Fruit fly (Drosophila melanogaster) whole organism, embryonic: ENCODE results near the gene CG16710.

Experiments used
- Antp ChIP-seq: fragments of 200-800 bp; sonication (Bioruptor generic); optimal IDR thresholded peaks from 3 replicates; lab custom pipeline; 2016; ENCODE audit warnings: missing biosample characterization, missing genetic modification characterization
- B-H2 ChIP-seq: fragments of 200-800 bp; sonication (Bioruptor generic); optimal IDR thresholded peaks from 2 replicates; lab custom pipeline; 2018; ENCODE audit warnings: missing biosample characterization, mild to moderate bottlenecking, missing genetic modification characterization
- CG10147 ChIP-seq: fragments of 200-800 bp; sonication (Bioruptor generic); optimal IDR thresholded peaks from 2 replicates; lab custom pipeline; 2019; ENCODE audit warnings: missing biosample characterization, mild to moderate bottlenecking, missing genetic modification characterization, moderate library complexity
- CG10959 ChIP-seq: fragments of 200-800 bp; sonication (Bioruptor generic); IDR thresholded peaks from 2 replicates; pipeline ENCODE4 v1.3.6; 2022; ENCODE audit warnings: missing biosample characterization, missing genetic modification characterization
- CG11696 ChIP-seq: fragments of 200-800 bp; sonication (Bioruptor generic); IDR thresholded peaks from 2 replicates; pipeline ENCODE4 v1.3.6; 2022; ENCODE audit warnings: missing biosample characterization, missing genetic modification characterization
- CG12744 ChIP-seq: fragments of 200-800 bp; sonication (Bioruptor generic); optimal IDR thresholded peaks from 2 replicates; lab custom pipeline; 2016; ENCODE audit warnings: missing biosample characterization, missing genetic modification characterization
- CG12769 ChIP-seq: fragments of 200-800 bp; sonication (Bioruptor generic); optimal IDR thresholded peaks from 2 replicates; lab custom pipeline; 2019; ENCODE audit warnings: missing biosample characterization, mild to moderate bottlenecking, missing genetic modification characterization, moderate library complexity
- CG16815 ChIP-seq: fragments of 200-800 bp; sonication (Bioruptor generic); optimal IDR thresholded peaks from 3 replicates; lab custom pipeline; 2017; ENCODE audit warnings: missing biosample characterization, mild to moderate bottlenecking, missing genetic modification characterization
- CG17612 ChIP-seq: fragments of 200-800 bp; sonication (Bioruptor generic); IDR thresholded peaks from 2 replicates; pipeline ENCODE4 v1.3.6; 2022; ENCODE audit warnings: missing biosample characterization, missing genetic modification characterization
- CG1792 ChIP-seq: fragments of 200-800 bp; sonication (Bioruptor generic); optimal IDR thresholded peaks from 2 replicates; lab custom pipeline; 2016; ENCODE audit warnings: missing biosample characterization, missing genetic modification characterization
- CG1832 ChIP-seq: fragments of 200-800 bp; sonication (Bioruptor generic); optimal IDR thresholded peaks from 2 replicates; lab custom pipeline; 2017; ENCODE audit warnings: missing biosample characterization, mild to moderate bottlenecking, missing genetic modification characterization, inconsistent platforms
- CG18476 ChIP-seq: fragments of 200-800 bp; sonication (Bioruptor generic); optimal IDR thresholded peaks from 2 replicates; lab custom pipeline; 2016; ENCODE audit warnings: missing biosample characterization, mild to moderate bottlenecking, missing genetic modification characterization
- CG2199 ChIP-seq: fragments of 200-800 bp; sonication (Bioruptor generic); IDR thresholded peaks from 3 replicates; pipeline ENCODE4 v1.3.6; 2022; ENCODE audit warnings: missing biosample characterization, missing genetic modification characterization
- CG31388 ChIP-seq: fragments of 200-800 bp; sonication (Bioruptor generic); optimal IDR thresholded peaks from 2 replicates; lab custom pipeline; 2016; ENCODE audit warnings: missing biosample characterization, missing genetic modification characterization
- CG3281 ChIP-seq: fragments of 200-800 bp; sonication (Bioruptor generic); optimal IDR thresholded peaks from 3 replicates; lab custom pipeline; 2017; ENCODE audit warnings: missing biosample characterization, mild to moderate bottlenecking, missing genetic modification characterization
- CG34376 ChIP-seq: fragments of 200-800 bp; sonication (Bioruptor generic); optimal IDR thresholded peaks from 2 replicates; lab custom pipeline; 2018; ENCODE audit warnings: missing biosample characterization, mild to moderate bottlenecking, missing genetic modification characterization
- CG4617 ChIP-seq: fragments of 200-800 bp; sonication (Bioruptor generic); optimal IDR thresholded peaks from 3 replicates; lab custom pipeline; 2016; ENCODE audit warnings: missing biosample characterization, missing genetic modification characterization, borderline replicate concordance
- CG4730 ChIP-seq: fragments of 200-800 bp; sonication (Bioruptor generic); IDR thresholded peaks from 2 replicates; pipeline ENCODE4 v1.3.6; 2022; ENCODE audit warnings: missing biosample characterization, missing genetic modification characterization
- CG6683 ChIP-seq: fragments of 200-800 bp; sonication (Bioruptor generic); optimal IDR thresholded peaks from 2 replicates; lab custom pipeline; 2017; ENCODE audit warnings: missing biosample characterization, mild to moderate bottlenecking, missing genetic modification characterization, missing genetic modification reagents
- CG6813 ChIP-seq: fragments of 200-800 bp; sonication (Bioruptor generic); optimal IDR thresholded peaks from 2 replicates; lab custom pipeline; 2017; ENCODE audit warnings: missing biosample characterization, missing genetic modification characterization, mild to moderate bottlenecking, moderate library complexity, missing genetic modification reagents
- CG7271 ChIP-seq: fragments of 200-800 bp; sonication (Bioruptor generic); optimal IDR thresholded peaks from 2 replicates; lab custom pipeline; 2018; ENCODE audit warnings: missing biosample characterization, mild to moderate bottlenecking, missing genetic modification characterization, moderate library complexity
- CG7928 ChIP-seq: fragments of 200-800 bp; sonication (Bioruptor generic); optimal IDR thresholded peaks from 2 replicates; lab custom pipeline; 2017; ENCODE audit warnings: missing biosample characterization, mild to moderate bottlenecking, missing genetic modification characterization
- CG9727 ChIP-seq: fragments of 200-800 bp; sonication (Bioruptor generic); optimal IDR thresholded peaks from 3 replicates; lab custom pipeline; 2017; ENCODE audit warnings: missing biosample characterization, mild to moderate bottlenecking, missing genetic modification characterization
- CTCF ChIP-seq: fragments of 200-800 bp; sonication (Bioruptor generic); optimal IDR thresholded peaks from 2 replicates; lab custom pipeline; 2017; ENCODE audit warnings: missing biosample characterization, mild to moderate bottlenecking, missing genetic modification characterization, moderate library complexity
- Camta ChIP-seq: fragments of 200-800 bp; sonication (Bioruptor generic); optimal IDR thresholded peaks from 2 replicates; lab custom pipeline; 2016; ENCODE audit warnings: missing biosample characterization, missing genetic modification characterization
- D19B ChIP-seq: fragments of 200-800 bp; sonication (Bioruptor generic); optimal IDR thresholded peaks from 2 replicates; lab custom pipeline; 2017; ENCODE audit warnings: missing biosample characterization, mild to moderate bottlenecking, missing genetic modification characterization
- Dref ChIP-seq: fragments of 200-800 bp; sonication (Bioruptor generic); IDR thresholded peaks from 2 replicates; pipeline ENCODE4 v1.3.6; 2022; ENCODE audit warnings: missing biosample characterization, missing genetic modification characterization
- Ets65A ChIP-seq: fragments of 200-800 bp; sonication (Bioruptor generic); peaks from one replicate; lab custom pipeline; 2016; ENCODE audit warnings: missing biosample characterization, missing genetic modification characterization
- Ets97D ChIP-seq: fragments of 200-800 bp; sonication (Bioruptor generic); optimal IDR thresholded peaks from 3 replicates; lab custom pipeline; 2016; ENCODE audit warnings: missing biosample characterization, missing genetic modification characterization
- Fer2 ChIP-seq: fragments of 200-800 bp; sonication (Bioruptor generic); optimal IDR thresholded peaks from 2 replicates; lab custom pipeline; 2018; ENCODE audit warnings: missing biosample characterization, mild to moderate bottlenecking, missing genetic modification characterization, moderate library complexity
- Hey ChIP-seq: fragments of 200-800 bp; sonication (Bioruptor generic); optimal IDR thresholded peaks from 3 replicates; lab custom pipeline; 2018; ENCODE audit warnings: missing biosample characterization, mild to moderate bottlenecking, missing genetic modification characterization
- HmgZ ChIP-seq: fragments of 200-800 bp; sonication (Bioruptor generic); optimal IDR thresholded peaks from 2 replicates; lab custom pipeline; 2018; ENCODE audit warnings: missing biosample characterization, mild to moderate bottlenecking, missing genetic modification characterization
- Lpt ChIP-seq: fragments of >200 bp; optimal IDR thresholded peaks from 2 replicates; lab custom pipeline; 2018; ENCODE audit warnings: missing biosample characterization, missing genetic modification characterization
- MBD-R2 ChIP-seq: fragments of 200-800 bp; sonication (Bioruptor generic); IDR thresholded peaks from 2 replicates; pipeline ENCODE4 v1.3.6; 2022; ENCODE audit warnings: missing biosample characterization, missing genetic modification characterization
- Max ChIP-seq: fragments of 200-800 bp; sonication (Bioruptor generic); optimal IDR thresholded peaks from 2 replicates; lab custom pipeline; 2016; ENCODE audit warnings: missing biosample characterization, mild to moderate bottlenecking, missing genetic modification characterization
- PHDP ChIP-seq: fragments of 200-800 bp; sonication (Bioruptor generic); optimal IDR thresholded peaks from 3 replicates; lab custom pipeline; 2018; ENCODE audit warnings: missing biosample characterization, mild to moderate bottlenecking, missing genetic modification characterization, moderate library complexity
- Xrp1 ChIP-seq: fragments of 200-800 bp; sonication (Bioruptor generic); IDR thresholded peaks from 2 replicates; pipeline ENCODE4 v1.3.6; 2022; ENCODE audit warnings: missing biosample characterization, missing genetic modification characterization
- aop ChIP-seq: fragments of 200-800 bp; sonication (Bioruptor generic); IDR thresholded peaks from 2 replicates; pipeline ENCODE4 v1.3.6; 2022; ENCODE audit warnings: missing biosample characterization, missing genetic modification characterization
- chn ChIP-seq: fragments of 200-800 bp; sonication (Bioruptor generic); optimal IDR thresholded peaks from 2 replicates; lab custom pipeline; 2016; ENCODE audit warnings: missing biosample characterization, missing genetic modification characterization
- dm ChIP-seq: fragments of 200-800 bp; sonication (Bioruptor generic); optimal IDR thresholded peaks from 3 replicates; lab custom pipeline; 2016; ENCODE audit warnings: missing biosample characterization, missing genetic modification characterization
- dmrt99B ChIP-seq: fragments of 200-800 bp; sonication (Bioruptor generic); optimal IDR thresholded peaks from 2 replicates; lab custom pipeline; 2018; ENCODE audit warnings: missing biosample characterization, mild to moderate bottlenecking, missing genetic modification characterization, moderate library complexity
- fd96Cb ChIP-seq: fragments of 200-800 bp; sonication (Bioruptor generic); optimal IDR thresholded peaks from 2 replicates; lab custom pipeline; 2018; ENCODE audit warnings: missing biosample characterization, mild to moderate bottlenecking, missing genetic modification characterization, moderate library complexity
- gcm2 ChIP-seq: fragments of 200-800 bp; sonication (Bioruptor generic); optimal IDR thresholded peaks from 2 replicates; lab custom pipeline; 2016; ENCODE audit warnings: missing biosample characterization, missing genetic modification characterization
- gro ChIP-seq: fragments of 200-800 bp; sonication (Bioruptor generic); optimal IDR thresholded peaks from 2 replicates; lab custom pipeline; 2016; ENCODE audit warnings: missing biosample characterization, missing genetic modification characterization
- ham ChIP-seq: fragments of 200-800 bp; sonication (Bioruptor generic); IDR thresholded peaks from 2 replicates; pipeline ENCODE4 v1.3.6; 2022; ENCODE audit warnings: missing biosample characterization, missing genetic modification characterization
- luna ChIP-seq: fragments of 200-800 bp; sonication (Bioruptor generic); optimal IDR thresholded peaks from 2 replicates; lab custom pipeline; 2016; ENCODE audit warnings: missing biosample characterization, missing genetic modification characterization
- mam ChIP-seq: fragments of 200-800 bp; sonication (Bioruptor generic); optimal IDR thresholded peaks from 3 replicates; lab custom pipeline; 2016; ENCODE audit warnings: missing biosample characterization, missing genetic modification characterization
- pho ChIP-seq: fragments of 200-800 bp; sonication (Bioruptor generic); optimal IDR thresholded peaks from 2 replicates; lab custom pipeline; 2016; ENCODE audit warnings: missing biosample characterization, missing genetic modification characterization
- phol ChIP-seq: fragments of 200-800 bp; sonication (Bioruptor generic); optimal IDR thresholded peaks from 3 replicates; lab custom pipeline; 2018; ENCODE audit warnings: missing biosample characterization, mild to moderate bottlenecking, missing genetic modification characterization, moderate library complexity
- rib ChIP-seq: fragments of 200-800 bp; sonication (Bioruptor generic); IDR thresholded peaks from 2 replicates; pipeline ENCODE4 v1.3.6; 2022; ENCODE audit warnings: missing biosample characterization, missing genetic modification characterization
- sens ChIP-seq: fragments of 200-800 bp; sonication (Bioruptor generic); peaks from one replicate; lab custom pipeline; 2016; ENCODE audit warnings: missing biosample characterization, missing genetic modification characterization
- trem ChIP-seq: fragments of 200-800 bp; optimal IDR thresholded peaks from 3 replicates; lab custom pipeline; 2019; ENCODE audit warnings: missing biosample characterization, mild to moderate bottlenecking, missing genetic modification characterization, moderate library complexity
- tx ChIP-seq: fragments of 200-800 bp; sonication (Bioruptor generic); optimal IDR thresholded peaks from 2 replicates; lab custom pipeline; 2016; ENCODE audit warnings: missing biosample characterization, missing genetic modification characterization

The CG16710 gene

DNA sequence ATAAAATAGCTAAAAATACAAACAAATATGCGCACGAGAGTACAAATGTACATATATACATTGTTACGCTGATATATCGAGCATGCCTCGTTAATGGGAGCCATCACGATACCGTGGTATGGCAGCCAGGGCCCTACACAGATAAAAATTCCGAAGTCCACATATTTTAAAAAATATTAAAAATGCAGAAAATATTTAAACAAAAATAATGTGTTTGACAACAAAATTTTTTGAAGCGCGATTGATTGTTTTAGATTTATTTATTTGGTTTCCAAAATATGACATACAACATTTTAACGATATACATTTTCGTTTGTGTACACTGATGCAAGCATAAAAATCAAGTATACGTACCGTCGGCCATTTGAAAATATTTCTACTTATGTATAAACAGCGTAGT lies 44.4 kb downstream of the CG16710 start (continued):
- TF ChIP-seq CG7271 (tag; lab: Kevin White, UChicago) (no peak), CG31388 (GFP tag; lab: Kevin White, UChicago) (no peak), Lpt (GFP tag; lab: Kevin White, UChicago) (no peak), CG1832 (no peak), Ets65A (GFP tag; lab: Kevin White, UChicago) (peak; percentile 76), aop (GFP tag; lab: Robert Waterston, UW) (no peak), CG16815 (peak; percentile 66), CG10147 (peak; percentile 86), tx (GFP tag; lab: Kevin White, UChicago) (peak; percentile 64), dm (GFP tag; lab: Kevin White, UChicago) (peak; percentile 48), Ets97D (GFP tag; lab: Kevin White, UChicago) (peak; percentile 24), CG3281 (peak; percentile 93), ham (GFP tag; lab: Robert Waterston, UW) (peak; percentile 75; the same call in 1 of the 2 replicates), pho (peak; percentile 78), Fer2 (tag; lab: Kevin White, UChicago) (peak; percentile 45), CG12769 (tag; lab: Kevin White, UChicago) (peak; percentile 82), trem (peak; percentile 1), Dref (GFP tag; lab: Robert Waterston, UW) (no peak), luna (GFP tag; lab: Kevin White, UChicago) (peak; percentile 1), mam (GFP tag; lab: Kevin White, UChicago) (peak; percentile 85), Antp (GFP tag; lab: Kevin White, UChicago) (peak; percentile 49), CG34376 (GFP tag; lab: Kevin White, UChicago) (no peak), gcm2 (GFP tag; lab: Kevin White, UChicago) (peak; percentile 54), CG12744 (GFP tag; lab: Kevin White, UChicago) (peak; percentile 53), CG9727 (GFP tag; lab: Kevin White, UChicago) (peak; percentile 85), CG11696 (GFP tag; lab: Robert Waterston, UW) (peak; percentile 59), MBD-R2 (GFP tag; lab: Robert Waterston, UW) (peak; percentile 58; the same call in 1 of the 2 replicates), rib (GFP tag; lab: Robert Waterston, UW) (peak; percentile 85; the same call in 1 of the 2 replicates), fd96Cb (tag; lab: Kevin White, UChicago) (peak; percentile 49), CG18476 (GFP tag; lab: Kevin White, UChicago) (peak; percentile 65), D19B (peak; percentile 76), CG2199 (GFP tag; lab: Robert Waterston, UW) (no peak), Max (GFP tag; lab: Kevin White, UChicago) (peak; percentile 70), HmgZ (tag; lab: Kevin White, UChicago) (peak; percentile 77), phol (tag; lab: Kevin White, UChicago) (peak; percentile 69), CG6683 (GFP tag; lab: Kevin White, UChicago) (peak; percentile 62), CG7928 (GFP tag; lab: Kevin White, UChicago) (peak; percentile 55), sens (GFP tag; lab: Kevin White, UChicago) (peak; percentile 87), chn (GFP tag; lab: Kevin White, UChicago) (peak; percentile 35), Xrp1 (GFP tag; lab: Robert Waterston, UW) (peak; percentile 75), Camta (GFP tag; lab: Kevin White, UChicago) (peak; percentile 57), CG17612 (GFP tag; lab: Robert Waterston, UW) (peak; percentile 80), CG4730 (GFP tag; lab: Robert Waterston, UW) (peak; percentile 72), CTCF (GFP tag; lab: Kevin White, UChicago) (no peak), PHDP (tag; lab: Kevin White, UChicago) (peak; percentile 90), B-H2 (GFP tag; lab: Kevin White, UChicago) (peak; percentile 57), CG4617 (GFP tag; lab: Kevin White, UChicago) (peak; percentile 16), gro (peak; percentile 66), dmrt99B (tag; lab: Kevin White, UChicago) (peak; percentile 84), CG6813 (peak; percentile 65), CG1792 (GFP tag; lab: Kevin White, UChicago) (peak; percentile 41), Hey (no peak), CG10959 (GFP tag; lab: Robert Waterston, UW) (no peak)
